Worm (Caenorhabditis elegans) whole organism, midembryonic: ENCODE measurements around the gene cct-8.

Experiments
- T22C8.4 ChIP-seq: fragments of 200-800 bp; sonication (Bioruptor generic); IDR thresholded peaks from 2 replicates; pipeline ENCODE4 v1.3.6; 2022; ENCODE audit warnings: missing genetic modification characterization, missing compliant biosample characterization
- cog-1 ChIP-seq: sonication (generic microtip); optimal IDR thresholded peaks from 2 replicates; lab custom pipeline; 2016; ENCODE audit warnings: missing genetic modification characterization, missing compliant biosample characterization
- flt-1 ChIP-seq: fragments of 200-800 bp; sonication (Bioruptor generic); IDR thresholded peaks from 2 replicates; pipeline ENCODE4 v1.3.6; 2022; ENCODE audit warnings: missing genetic modification characterization, missing compliant biosample characterization
- klf-2 ChIP-seq: fragments of 200-800 bp; sonication (Bioruptor generic); conservative IDR thresholded peaks from 2 replicates; pipeline ENCODE4 v1.3.6; 2022; ENCODE audit warnings: missing genetic modification reagents, missing genetic modification characterization, missing compliant biosample characterization
- med-1 ChIP-seq: sonication (generic microtip); optimal IDR thresholded peaks from 2 replicates; lab custom pipeline; 2017; ENCODE audit warnings: missing genetic modification characterization, mild to moderate bottlenecking, missing compliant biosample characterization, antibody characterized with exemption, missing genetic modification reagents; ENCODE audit not compliant: insufficient read depth
- ref-1 ChIP-seq: fragments of 200-800 bp; sonication (Bioruptor generic); conservative IDR thresholded peaks from 2 replicates; pipeline ENCODE4 v1.3.6; 2022; ENCODE audit warnings: missing genetic modification reagents, missing genetic modification characterization, missing compliant biosample characterization
- ztf-23 ChIP-seq: fragments of 200-800 bp; sonication (Bioruptor generic); IDR thresholded peaks from 2 replicates; pipeline ENCODE4 v1.3.6; 2022; ENCODE audit warnings: missing genetic modification reagents, missing genetic modification characterization, missing compliant biosample characterization
- ztf-29 ChIP-seq: fragments of 200-800 bp; sonication (Bioruptor generic); IDR thresholded peaks from 2 replicates; pipeline ENCODE4 v1.3.6; 2022; ENCODE audit warnings: missing genetic modification reagents, missing genetic modification characterization, missing compliant biosample characterization

- no peak for TF ChIP-seq flt-1
- no peak for TF ChIP-seq T22C8.4 (GFP tag; lab: Robert Waterston, UW)
- no peak for TF ChIP-seq cog-1
- TF ChIP-seq med-1 = no peak
- TF ChIP-seq klf-2 = no peak
- TF ChIP-seq ztf-29 (GFP tag; lab: Robert Waterston, UW) = no peak
- TF ChIP-seq ztf-23 (GFP tag; lab: Robert Waterston, UW) = no peak
- TF ChIP-seq ref-1 (GFP tag; lab: Robert Waterston, UW) = no peak
Observed at ce11 chrIV:1121511-1121910, 27.8 kb upstream of the cct-8 start.
